Fruit fly (Drosophila melanogaster) whole organism, embryonic: Measurements from ENCODE around the gene Patr-1.

ENCODE experiments used
- Adf1 ChIP-seq: fragments of 200-800 bp; sonication (Bioruptor generic); IDR thresholded peaks from 2 replicates; pipeline ENCODE4 v1.3.6; 2022; ENCODE audit warnings: missing biosample characterization, missing genetic modification characterization
- CG11504 ChIP-seq: fragments of 200-800 bp; sonication (Bioruptor generic); optimal IDR thresholded peaks from 3 replicates; lab custom pipeline; 2019; ENCODE audit warnings: missing biosample characterization, mild to moderate bottlenecking, missing genetic modification characterization, moderate library complexity
- CG13624 ChIP-seq: fragments of 200-800 bp; sonication (Bioruptor generic); optimal IDR thresholded peaks from 2 replicates; lab custom pipeline; 2016; ENCODE audit warnings: missing biosample characterization, missing genetic modification characterization
- CG15479 ChIP-seq: fragments of 200-800 bp; sonication (Bioruptor generic); optimal IDR thresholded peaks from 3 replicates; lab custom pipeline; 2019; ENCODE audit warnings: missing biosample characterization, mild to moderate bottlenecking, missing genetic modification characterization, moderate library complexity
- CG15696 ChIP-seq: fragments of 200-800 bp; sonication (Bioruptor generic); optimal IDR thresholded peaks from 2 replicates; lab custom pipeline; 2019; ENCODE audit warnings: missing biosample characterization, mild to moderate bottlenecking, missing genetic modification characterization, moderate library complexity
- CG17829 ChIP-seq: fragments of 200-800 bp; optimal IDR thresholded peaks from 2 replicates; lab custom pipeline; 2019; ENCODE audit warnings: missing biosample characterization, mild to moderate bottlenecking, missing genetic modification characterization, moderate library complexity
- CG17912 ChIP-seq: fragments of 200-800 bp; sonication (Bioruptor generic); optimal IDR thresholded peaks from 2 replicates; lab custom pipeline; 2018; ENCODE audit warnings: missing biosample characterization, mild to moderate bottlenecking, missing genetic modification characterization
- CG2889 ChIP-seq: fragments of 200-800 bp; sonication (Bioruptor generic); IDR thresholded peaks from 3 replicates; pipeline ENCODE4 v1.3.6; 2022; ENCODE audit warnings: missing biosample characterization, missing genetic modification characterization
- CG3281 ChIP-seq: fragments of 200-800 bp; sonication (Bioruptor generic); optimal IDR thresholded peaks from 3 replicates; lab custom pipeline; 2017; ENCODE audit warnings: missing biosample characterization, mild to moderate bottlenecking, missing genetic modification characterization
- CG34224 ChIP-seq: fragments of 200-800 bp; sonication (Bioruptor generic); IDR thresholded peaks from 3 replicates; pipeline ENCODE4 v1.3.6; 2022; ENCODE audit warnings: missing biosample characterization, missing genetic modification characterization; ENCODE audit not compliant: partially characterized antibody
- CG34376 ChIP-seq: fragments of 200-800 bp; sonication (Bioruptor generic); optimal IDR thresholded peaks from 2 replicates; lab custom pipeline; 2018; ENCODE audit warnings: missing biosample characterization, mild to moderate bottlenecking, missing genetic modification characterization
- CG4707 ChIP-seq: fragments of 200-800 bp; sonication (Bioruptor generic); optimal IDR thresholded peaks from 2 replicates; lab custom pipeline; 2018; ENCODE audit warnings: missing biosample characterization, mild to moderate bottlenecking, missing genetic modification characterization, moderate library complexity
- CG4820 ChIP-seq: fragments of 200-800 bp; sonication (Bioruptor generic); optimal IDR thresholded peaks from 3 replicates; lab custom pipeline; 2016; ENCODE audit warnings: missing biosample characterization, missing genetic modification characterization
- CG5953 ChIP-seq: fragments of 200-800 bp; sonication (Bioruptor generic); IDR thresholded peaks from 2 replicates; pipeline ENCODE4 v1.3.6; 2022; ENCODE audit warnings: missing biosample characterization, missing genetic modification characterization
- CG7745 ChIP-seq: fragments of 200-800 bp; sonication (Bioruptor generic); optimal IDR thresholded peaks from 2 replicates; lab custom pipeline; 2018; ENCODE audit warnings: missing biosample characterization, mild to moderate bottlenecking, missing genetic modification characterization, moderate library complexity
- CG8388 ChIP-seq: fragments of 200-800 bp; sonication (Bioruptor generic); optimal IDR thresholded peaks from 2 replicates; lab custom pipeline; 2019; ENCODE audit warnings: missing biosample characterization, mild to moderate bottlenecking, missing genetic modification characterization, moderate library complexity
- CG9932 ChIP-seq: fragments of 200-800 bp; sonication (Bioruptor generic); IDR thresholded peaks from 2 replicates; pipeline ENCODE4 v1.3.6; 2022; ENCODE audit warnings: missing biosample characterization, missing genetic modification characterization
- Dp ChIP-seq: fragments of 200-800 bp; sonication (Bioruptor generic); optimal IDR thresholded peaks from 2 replicates; lab custom pipeline; 2018; ENCODE audit warnings: missing biosample characterization, mild to moderate bottlenecking, missing genetic modification characterization, moderate library complexity
- GATAe ChIP-seq: fragments of 200-800 bp; sonication (Bioruptor generic); conservative IDR thresholded peaks from 2 replicates; pipeline ENCODE4 v1.3.6; 2022; ENCODE audit warnings: missing biosample characterization, missing genetic modification characterization
- Gsc ChIP-seq: fragments of 200-800 bp; sonication (Bioruptor generic); IDR thresholded peaks from 2 replicates; pipeline ENCODE4 v1.3.6; 2022; ENCODE audit warnings: missing biosample characterization, missing genetic modification characterization
- HHEX ChIP-seq: fragments of 200-800 bp; sonication (Bioruptor generic); optimal IDR thresholded peaks from 3 replicates; lab custom pipeline; 2017; ENCODE audit warnings: missing biosample characterization, mild to moderate bottlenecking, missing genetic modification characterization, missing genetic modification reagents
- HmgZ ChIP-seq: fragments of 200-800 bp; sonication (Bioruptor generic); optimal IDR thresholded peaks from 2 replicates; lab custom pipeline; 2018; ENCODE audit warnings: missing biosample characterization, mild to moderate bottlenecking, missing genetic modification characterization
- Hsf ChIP-seq: fragments of 200-800 bp; sonication (Bioruptor generic); optimal IDR thresholded peaks from 3 replicates; lab custom pipeline; 2016; ENCODE audit warnings: missing biosample characterization, missing genetic modification characterization
- Jarid2 ChIP-seq: fragments of 200-800 bp; sonication (Bioruptor generic); optimal IDR thresholded peaks from 3 replicates; lab custom pipeline; 2017; ENCODE audit warnings: mild to moderate bottlenecking, missing biosample characterization, missing genetic modification reagents, missing genetic modification characterization
- Lim3 ChIP-seq: fragments of 200-800 bp; sonication (Bioruptor generic); IDR thresholded peaks from 2 replicates; pipeline ENCODE4 v1.3.6; 2022; ENCODE audit warnings: missing biosample characterization, missing genetic modification characterization
- Nf-YC ChIP-seq: fragments of 200-800 bp; optimal IDR thresholded peaks from 3 replicates; lab custom pipeline; 2019; ENCODE audit warnings: missing biosample characterization, mild to moderate bottlenecking, missing genetic modification characterization, moderate library complexity
- Opbp ChIP-seq: fragments of 200-800 bp; sonication (Bioruptor generic); IDR thresholded peaks from 3 replicates; pipeline ENCODE4 v1.3.6; 2022; ENCODE audit warnings: missing biosample characterization, missing genetic modification characterization; ENCODE audit not compliant: partially characterized antibody
- Pdp1 ChIP-seq, 2 experiments: fragments of 200-800 bp; sonication (Bioruptor generic); optimal IDR thresholded peaks; 3 replicates each; lab custom pipeline; 2016; ENCODE audit warnings: missing biosample characterization in 2 of 2, missing genetic modification characterization in 2 of 2, mild to moderate bottlenecking in 1 of 2, moderate library complexity in 1 of 2
- Sin3A ChIP-seq: fragments of >200 bp; optimal IDR thresholded peaks from 2 replicates; lab custom pipeline; 2018
- ash1 ChIP-seq: fragments of 200-800 bp; sonication (Bioruptor generic); optimal IDR thresholded peaks from 2 replicates; lab custom pipeline; 2018; ENCODE audit warnings: missing biosample characterization, mild to moderate bottlenecking, missing genetic modification characterization
- bowl ChIP-seq: fragments of 200-800 bp; sonication (Bioruptor generic); IDR thresholded peaks from 2 replicates; pipeline ENCODE4 v1.3.6; 2022; ENCODE audit warnings: missing biosample characterization, missing genetic modification characterization
- cg ChIP-seq: fragments of 200-800 bp; sonication (Bioruptor generic); optimal IDR thresholded peaks from 3 replicates; lab custom pipeline; 2019; ENCODE audit warnings: missing biosample characterization, mild to moderate bottlenecking, missing genetic modification characterization, moderate library complexity
- chinmo ChIP-seq: fragments of 200-800 bp; sonication (Bioruptor generic); IDR thresholded peaks from 4 replicates; pipeline ENCODE4 v1.3.6; 2022; ENCODE audit warnings: missing biosample characterization, missing genetic modification characterization; ENCODE audit not compliant: partially characterized antibody
- chn ChIP-seq: fragments of 200-800 bp; sonication (Bioruptor generic); optimal IDR thresholded peaks from 2 replicates; lab custom pipeline; 2016; ENCODE audit warnings: missing biosample characterization, missing genetic modification characterization
- ftz-f1 ChIP-seq: fragments of 200-800 bp; sonication (Bioruptor generic); optimal IDR thresholded peaks from 2 replicates; lab custom pipeline; 2016; ENCODE audit warnings: missing biosample characterization, missing genetic modification characterization
- lab ChIP-seq: fragments of 200-800 bp; sonication (Bioruptor generic); optimal IDR thresholded peaks from 3 replicates; lab custom pipeline; 2017; ENCODE audit warnings: missing biosample characterization, missing genetic modification characterization, mild to moderate bottlenecking, moderate library complexity, missing genetic modification reagents
- lov ChIP-seq, 2 experiments: fragments of 200-800 bp in 1 of 2; fragments of >200 bp in 1 of 2; sonication (Bioruptor generic) in 1 of 2; IDR thresholded peaks in 1 of 2; optimal IDR thresholded peaks in 1 of 2; 2 replicates in 1 of 2; 3 replicates in 1 of 2; pipeline versions ENCODE4 v1.3.6 to Lab custom; 2017 to 2022; ENCODE audit warnings: missing biosample characterization in 1 of 2, missing genetic modification characterization in 1 of 2
- luna ChIP-seq: fragments of 200-800 bp; sonication (Bioruptor generic); optimal IDR thresholded peaks from 2 replicates; lab custom pipeline; 2016; ENCODE audit warnings: missing biosample characterization, missing genetic modification characterization
- mirr ChIP-seq: fragments of 200-800 bp; sonication (Bioruptor generic); optimal IDR thresholded peaks from 3 replicates; lab custom pipeline; 2018; ENCODE audit warnings: missing biosample characterization, mild to moderate bottlenecking, missing genetic modification characterization
- nau ChIP-seq: fragments of 200-800 bp; sonication (Bioruptor generic); optimal IDR thresholded peaks from 3 replicates; lab custom pipeline; 2017; ENCODE audit warnings: missing biosample characterization, mild to moderate bottlenecking, missing genetic modification characterization, missing genetic modification reagents
- nom ChIP-seq: fragments of 200-800 bp; sonication (Bioruptor generic); optimal IDR thresholded peaks from 2 replicates; lab custom pipeline; 2017; ENCODE audit warnings: missing biosample characterization, missing genetic modification characterization, mild to moderate bottlenecking, moderate library complexity, missing genetic modification reagents
- otp ChIP-seq: fragments of 200-800 bp; sonication (Bioruptor generic); IDR thresholded peaks from 3 replicates; pipeline ENCODE4, ENCODE4 v1.3.6; 2022; ENCODE audit warnings: missing biosample characterization, missing genetic modification characterization
- pho ChIP-seq: fragments of 200-800 bp; sonication (Bioruptor generic); optimal IDR thresholded peaks from 2 replicates; lab custom pipeline; 2016; ENCODE audit warnings: missing biosample characterization, missing genetic modification characterization
- salm ChIP-seq: fragments of 200-800 bp; sonication (Bioruptor generic); optimal IDR thresholded peaks from 2 replicates; lab custom pipeline; 2018; ENCODE audit warnings: missing biosample characterization, mild to moderate bottlenecking, missing genetic modification characterization
- so ChIP-seq: fragments of 200-800 bp; sonication (Bioruptor generic); IDR thresholded peaks from 3 replicates; pipeline ENCODE4 v1.3.6; 2022; ENCODE audit warnings: missing biosample characterization, missing genetic modification characterization
- sr ChIP-seq: fragments of 200-800 bp; sonication (Bioruptor generic); IDR thresholded peaks from 3 replicates; pipeline ENCODE4 v1.3.6; 2022; ENCODE audit warnings: missing biosample characterization, missing genetic modification characterization
- stwl ChIP-seq: fragments of 200-800 bp; sonication (Bioruptor generic); optimal IDR thresholded peaks from 3 replicates; lab custom pipeline; 2018; ENCODE audit warnings: missing biosample characterization, mild to moderate bottlenecking, missing genetic modification characterization, moderate library complexity
- unc-4 ChIP-seq: fragments of 200-800 bp; sonication (Bioruptor generic); IDR thresholded peaks from 2 replicates; pipeline ENCODE4 v1.3.6; 2022; ENCODE audit warnings: missing biosample characterization, missing genetic modification characterization; ENCODE audit not compliant: partially characterized antibody
- vfl ChIP-seq: fragments of 200-800 bp; sonication (Bioruptor generic); optimal IDR thresholded peaks from 2 replicates; lab custom pipeline; 2016; ENCODE audit warnings: missing biosample characterization, missing genetic modification characterization

The Patr-1 gene

DNA sequence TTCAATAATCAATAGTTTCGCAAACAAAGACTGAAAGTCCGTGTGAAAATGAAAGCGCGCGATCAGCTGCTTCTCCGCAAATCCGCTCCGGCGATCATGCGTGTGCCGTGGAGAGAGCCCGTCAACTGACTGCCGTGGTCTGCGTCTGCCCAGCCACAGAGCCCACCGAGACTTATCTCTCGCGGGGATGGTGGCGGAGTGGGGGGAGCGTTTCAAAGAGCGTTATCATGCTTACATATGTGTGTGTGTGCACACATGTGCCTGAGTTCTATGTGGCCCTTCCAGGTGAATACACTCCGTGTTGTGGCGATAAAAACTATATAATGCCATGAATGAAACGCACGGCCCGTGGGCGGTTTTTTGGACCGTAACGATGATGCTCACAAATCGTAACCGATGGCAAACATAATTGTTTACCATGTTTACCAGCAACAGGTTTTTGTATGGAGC is 34.6 kb downstream of the Patr-1 start (continued):
- TF ChIP-seq stwl (tag; lab: Kevin White, UChicago) (no peak), bowl (0 out of 2 replicates have a peak, but pooled peaks have one; percentile 31), lab (GFP tag; lab: Kevin White, UChicago) (peak; percentile 64), cg (GFP tag; lab: Kevin White, UChicago) (peak; percentile 84), pho (no peak), CG5953 (GFP tag; lab: Robert Waterston, UW) (peak; percentile 3; the same call in 1 of the 2 replicates), so (GFP tag; lab: Robert Waterston, UW) (peak; percentile 12; the same call in 1 of the 3 replicates), Opbp (GFP tag; lab: Robert Waterston, UW) (peak; percentile 43; the same call in 1 of the 3 replicates), ftz-f1 (GFP tag; lab: Kevin White, UChicago) (peak; percentile 63), CG15696 (tag; lab: Kevin White, UChicago) (no peak), CG7745 (tag; lab: Kevin White, UChicago) (no peak), Lim3 (GFP tag; lab: Robert Waterston, UW) (no peak), Gsc (no peak), lov (optimal IDR thresholded peaks at IDR 0.05; lab: Kevin White, UChicago) (no peak), lov (GFP tag; IDR thresholded peaks at IDR 0.05; lab: Robert Waterston, UW) (0 out of 3 replicates have a peak, but pooled peaks have one; percentile 18), Jarid2 (GFP tag; lab: Kevin White, UChicago) (peak; percentile 64), CG17912 (GFP tag; lab: Kevin White, UChicago) (peak; percentile 34), Dp (GFP tag; lab: Kevin White, UChicago) (no peak), Hsf (GFP tag; lab: Kevin White, UChicago) (no peak), unc-4 (peak; percentile 20; the same call in 1 of the 2 replicates), CG2889 (no peak), CG11504 (tag; lab: Kevin White, UChicago) (no peak), CG4707 (GFP tag; lab: Kevin White, UChicago) (no peak), GATAe (GFP tag; lab: Robert Waterston, UW) (peak; percentile 95), vfl (GFP tag; lab: Kevin White, UChicago) (peak; percentile 6), Nf-YC (tag; lab: Kevin White, UChicago) (peak; percentile 30), CG34376 (GFP tag; lab: Kevin White, UChicago) (peak; percentile 80), CG9932 (GFP tag; lab: Robert Waterston, UW) (peak; percentile 47), Adf1 (GFP tag; lab: Robert Waterston, UW) (peak; percentile 61; the same call in 1 of the 2 replicates), CG34224 (GFP tag; lab: Robert Waterston, UW) (no peak), mirr (peak; percentile 86), nom (GFP tag; lab: Kevin White, UChicago) (peak; percentile 42), Pdp1 (GFP tag; optimal IDR thresholded peaks at IDR 0.05; lab: Kevin White, UChicago) (peak in 1 of 2 experiments; percentile 78), otp (GFP tag; lab: Robert Waterston, UW) (no peak), sr (GFP tag; lab: Robert Waterston, UW) (peak; percentile 42; the same call in 1 of the 3 replicates), HmgZ (peak; percentile 62), chinmo (peak; percentile 93), nau (GFP tag; lab: Kevin White, UChicago) (no peak), CG13624 (peak; percentile 27), CG4820 (GFP tag; lab: Kevin White, UChicago) (no peak), CG3281 (GFP tag; lab: Kevin White, UChicago) (peak; percentile 17), salm (tag; lab: Kevin White, UChicago) (no peak), ash1 (GFP tag; lab: Kevin White, UChicago) (no peak), luna (GFP tag; lab: Kevin White, UChicago) (no peak), Sin3A (lab: Kevin White, UChicago) (no peak), CG15479 (peak; percentile 77), CG17829 (tag; lab: Kevin White, UChicago) (peak; percentile 18), HHEX (GFP tag; lab: Kevin White, UChicago) (no peak), chn (GFP tag; lab: Kevin White, UChicago) (no peak), CG8388 (GFP tag; lab: Kevin White, UChicago) (no peak)
